Worm (Caenorhabditis elegans): ENCODE data around the gene F54D12.8.

The F54D12.8 gene

ce11 chrII:1355480-1355879 is 42.4 kb downstream of the F54D12.8 start, which contains the start of gene C13A10.1:
Gene C13A10.1 (minus strand): TSS chrII:1355649.
- TF ChIP-seq tag-97 (GFP tag; IDR thresholded peaks at IDR 0.05) (no peak), pqm-1 (tag; optimal IDR thresholded peaks at IDR 0.05) (peak; percentile 67), dmd-6 (GFP tag; IDR thresholded peaks at IDR 0.05) (peak; percentile 19; the same call in 1 of the 2 replicates), tra-1 (GFP tag; IDR thresholded peaks at IDR 0.05) (no peak), daf-16 (GFP tag; optimal IDR thresholded peaks at IDR 0.05) (no peak), daf-16 (tag; optimal IDR thresholded peaks at IDR 0.05) (no peak), nhr-28 (tag; optimal IDR thresholded peaks at IDR 0.05) (peak; percentile 40), ama-1 (optimal IDR thresholded peaks at IDR 0.05) (no peak), R02D3.7 (tag; optimal IDR thresholded peaks at IDR 0.05) (no peak), lin-13 (GFP tag; optimal IDR thresholded peaks at IDR 0.05) (no peak)

All from whole organism, L4 larva.